Fruit fly (Drosophila melanogaster) whole organism, embryonic: ENCODE data around the gene ry.

Experiments used
- BEAF-32 ChIP-seq: fragments of 200-800 bp; sonication (Bioruptor generic); optimal IDR thresholded peaks from 3 replicates; lab custom pipeline; 2017; ENCODE audit warnings: missing biosample characterization, missing genetic modification characterization, mild to moderate bottlenecking, moderate library complexity, missing genetic modification reagents
- CG10147 ChIP-seq: fragments of 200-800 bp; sonication (Bioruptor generic); optimal IDR thresholded peaks from 2 replicates; lab custom pipeline; 2019; ENCODE audit warnings: missing biosample characterization, mild to moderate bottlenecking, missing genetic modification characterization, moderate library complexity
- CG10274 ChIP-seq: fragments of 200-800 bp; sonication (Bioruptor generic); optimal IDR thresholded peaks from 3 replicates; lab custom pipeline; 2017; ENCODE audit warnings: missing biosample characterization, mild to moderate bottlenecking, missing genetic modification characterization
- CG10543 ChIP-seq: fragments of 200-800 bp; sonication (Bioruptor generic); optimal IDR thresholded peaks from 3 replicates; lab custom pipeline; 2017; ENCODE audit warnings: missing biosample characterization, mild to moderate bottlenecking, missing genetic modification characterization, moderate library complexity
- CG11085 ChIP-seq: fragments of 200-800 bp; sonication (Bioruptor generic); IDR thresholded peaks from 2 replicates; pipeline ENCODE4 v1.3.6; 2022; ENCODE audit warnings: missing biosample characterization, missing genetic modification characterization
- CG11247 ChIP-seq: fragments of 200-800 bp; sonication (Bioruptor generic); IDR thresholded peaks from 2 replicates; pipeline ENCODE4 v1.3.6; 2022; ENCODE audit warnings: missing biosample characterization, missing genetic modification characterization
- CG11723 ChIP-seq: fragments of 200-800 bp; sonication (Bioruptor generic); optimal IDR thresholded peaks from 2 replicates; lab custom pipeline; 2017; ENCODE audit warnings: missing biosample characterization, mild to moderate bottlenecking, missing genetic modification characterization
- CG12236 ChIP-seq: fragments of 200-800 bp; sonication (Bioruptor generic); optimal IDR thresholded peaks from 2 replicates; lab custom pipeline; 2016; ENCODE audit warnings: missing biosample characterization, missing genetic modification characterization
- CG13775 ChIP-seq: fragments of 200-800 bp; sonication (Bioruptor generic); optimal IDR thresholded peaks from 3 replicates; lab custom pipeline; 2017; ENCODE audit warnings: missing biosample characterization, mild to moderate bottlenecking, missing genetic modification characterization
- CG14667 ChIP-seq: fragments of 200-800 bp; sonication (Bioruptor generic); IDR thresholded peaks from 2 replicates; pipeline ENCODE4 v1.3.6; 2022; ENCODE audit warnings: missing biosample characterization, missing genetic modification characterization
- CG14860 ChIP-seq: fragments of 200-800 bp; sonication (Bioruptor generic); IDR thresholded peaks from 3 replicates; pipeline ENCODE4 v1.3.6; 2022; ENCODE audit warnings: missing biosample characterization, missing genetic modification characterization; ENCODE audit not compliant: partially characterized antibody
- CG15479 ChIP-seq: fragments of 200-800 bp; sonication (Bioruptor generic); optimal IDR thresholded peaks from 3 replicates; lab custom pipeline; 2019; ENCODE audit warnings: missing biosample characterization, mild to moderate bottlenecking, missing genetic modification characterization, moderate library complexity
- CG17829 ChIP-seq: fragments of 200-800 bp; optimal IDR thresholded peaks from 2 replicates; lab custom pipeline; 2019; ENCODE audit warnings: missing biosample characterization, mild to moderate bottlenecking, missing genetic modification characterization, moderate library complexity
- CG31365 ChIP-seq: fragments of 200-800 bp; sonication (Bioruptor generic); optimal IDR thresholded peaks from 2 replicates; lab custom pipeline; 2018; ENCODE audit warnings: missing biosample characterization, mild to moderate bottlenecking, missing genetic modification characterization
- CG31388 ChIP-seq: fragments of 200-800 bp; sonication (Bioruptor generic); optimal IDR thresholded peaks from 2 replicates; lab custom pipeline; 2016; ENCODE audit warnings: missing biosample characterization, missing genetic modification characterization
- CG34376 ChIP-seq: fragments of 200-800 bp; sonication (Bioruptor generic); optimal IDR thresholded peaks from 2 replicates; lab custom pipeline; 2018; ENCODE audit warnings: missing biosample characterization, mild to moderate bottlenecking, missing genetic modification characterization
- CG4617 ChIP-seq: fragments of 200-800 bp; sonication (Bioruptor generic); optimal IDR thresholded peaks from 3 replicates; lab custom pipeline; 2016; ENCODE audit warnings: missing biosample characterization, missing genetic modification characterization, borderline replicate concordance
- CG6175 ChIP-seq: fragments of 200-800 bp; sonication (Bioruptor generic); IDR thresholded peaks from 3 replicates; pipeline ENCODE4 v1.3.6; 2022; ENCODE audit warnings: missing biosample characterization, missing genetic modification characterization
- CG6791 ChIP-seq: fragments of 200-800 bp; sonication (Bioruptor generic); IDR thresholded peaks from 3 replicates; pipeline ENCODE4 v1.3.6; 2022; ENCODE audit warnings: missing biosample characterization, missing genetic modification characterization; ENCODE audit not compliant: partially characterized antibody
- CG6813 ChIP-seq: fragments of 200-800 bp; sonication (Bioruptor generic); optimal IDR thresholded peaks from 2 replicates; lab custom pipeline; 2017; ENCODE audit warnings: missing biosample characterization, missing genetic modification characterization, mild to moderate bottlenecking, moderate library complexity, missing genetic modification reagents
- CG7372 ChIP-seq: fragments of 200-800 bp; sonication (Bioruptor generic); IDR thresholded peaks from 2 replicates; pipeline ENCODE4 v1.3.6; 2022; ENCODE audit warnings: missing biosample characterization, missing genetic modification characterization
- CG7556 ChIP-seq: fragments of 200-800 bp; sonication (Bioruptor generic); optimal IDR thresholded peaks from 2 replicates; lab custom pipeline; 2017; ENCODE audit warnings: missing biosample characterization, mild to moderate bottlenecking, missing genetic modification characterization
- Camta ChIP-seq: fragments of 200-800 bp; sonication (Bioruptor generic); optimal IDR thresholded peaks from 2 replicates; lab custom pipeline; 2016; ENCODE audit warnings: missing biosample characterization, missing genetic modification characterization
- HmgD ChIP-seq: fragments of 200-800 bp; sonication (Bioruptor generic); optimal IDR thresholded peaks from 3 replicates; lab custom pipeline; 2016; ENCODE audit warnings: missing biosample characterization, missing genetic modification characterization
- HmgZ ChIP-seq: fragments of 200-800 bp; sonication (Bioruptor generic); optimal IDR thresholded peaks from 2 replicates; lab custom pipeline; 2018; ENCODE audit warnings: missing biosample characterization, mild to moderate bottlenecking, missing genetic modification characterization
- Hr3 ChIP-seq: fragments of 200-800 bp; sonication (Bioruptor generic); optimal IDR thresholded peaks from 3 replicates; lab custom pipeline; 2016; ENCODE audit warnings: missing biosample characterization, missing genetic modification characterization
- MBD-R2 ChIP-seq: fragments of 200-800 bp; sonication (Bioruptor generic); IDR thresholded peaks from 2 replicates; pipeline ENCODE4 v1.3.6; 2022; ENCODE audit warnings: missing biosample characterization, missing genetic modification characterization
- Oaz ChIP-seq: fragments of 200-800 bp; sonication (Bioruptor generic); IDR thresholded peaks from 2 replicates; pipeline ENCODE4 v1.3.6; 2022; ENCODE audit warnings: missing biosample characterization, missing genetic modification characterization
- Rfx ChIP-seq: fragments of 200-800 bp; sonication (Bioruptor generic); IDR thresholded peaks from 2 replicates; pipeline ENCODE4 v1.3.6; 2022; ENCODE audit warnings: missing biosample characterization, missing genetic modification characterization
- Side ChIP-seq: fragments of 200-800 bp; sonication (Bioruptor generic); optimal IDR thresholded peaks from 2 replicates; lab custom pipeline; 2016; ENCODE audit warnings: missing biosample characterization, missing genetic modification characterization
- amos ChIP-seq: fragments of 200-800 bp; sonication (Bioruptor generic); IDR thresholded peaks from 2 replicates; pipeline ENCODE4 v1.3.6; 2022; ENCODE audit warnings: missing biosample characterization, missing genetic modification characterization; ENCODE audit not compliant: partially characterized antibody
- aop ChIP-seq: fragments of 200-800 bp; sonication (Bioruptor generic); IDR thresholded peaks from 2 replicates; pipeline ENCODE4 v1.3.6; 2022; ENCODE audit warnings: missing biosample characterization, missing genetic modification characterization
- ara ChIP-seq: fragments of 200-800 bp; sonication (Bioruptor generic); IDR thresholded peaks from 2 replicates; pipeline ENCODE4 v1.3.6; 2022; ENCODE audit warnings: missing biosample characterization, missing genetic modification characterization
- az2 ChIP-seq: fragments of 200-800 bp; sonication (Bioruptor generic); optimal IDR thresholded peaks from 3 replicates; lab custom pipeline; 2016; ENCODE audit warnings: missing biosample characterization, missing genetic modification characterization
- bcd ChIP-seq: fragments of 200-800 bp; sonication (Bioruptor generic); optimal IDR thresholded peaks from 2 replicates; lab custom pipeline; 2017; ENCODE audit warnings: missing biosample characterization, mild to moderate bottlenecking, missing genetic modification characterization
- chif ChIP-seq, 2 experiments: fragments of 200-800 bp; sonication (Bioruptor generic); optimal IDR thresholded peaks; 3 replicates each; lab custom pipeline; 2016; ENCODE audit warnings: missing biosample characterization in 2 of 2, missing genetic modification characterization in 2 of 2
- dmrt99B ChIP-seq: fragments of 200-800 bp; sonication (Bioruptor generic); optimal IDR thresholded peaks from 2 replicates; lab custom pipeline; 2018; ENCODE audit warnings: missing biosample characterization, mild to moderate bottlenecking, missing genetic modification characterization, moderate library complexity
- exex ChIP-seq: fragments of 200-800 bp; sonication (Bioruptor generic); optimal IDR thresholded peaks from 4 replicates; lab custom pipeline; 2018; ENCODE audit warnings: missing biosample characterization, mild to moderate bottlenecking, missing genetic modification characterization, moderate library complexity
- gsb-n ChIP-seq: fragments of 200-800 bp; sonication (Bioruptor generic); optimal IDR thresholded peaks from 3 replicates; lab custom pipeline; 2018; ENCODE audit warnings: missing biosample characterization, mild to moderate bottlenecking, missing genetic modification characterization
- hth ChIP-seq: fragments of >200 bp; optimal IDR thresholded peaks from 2 replicates; lab custom pipeline; 2017; ENCODE audit warnings: inconsistent platforms
- lab ChIP-seq: fragments of 200-800 bp; sonication (Bioruptor generic); optimal IDR thresholded peaks from 3 replicates; lab custom pipeline; 2017; ENCODE audit warnings: missing biosample characterization, missing genetic modification characterization, mild to moderate bottlenecking, moderate library complexity, missing genetic modification reagents
- lbe ChIP-seq: fragments of 200-800 bp; sonication (Bioruptor generic); optimal IDR thresholded peaks from 2 replicates; lab custom pipeline; 2016; ENCODE audit warnings: missing biosample characterization, mild to moderate bottlenecking, missing genetic modification characterization
- pan ChIP-seq, 4 experiments: fragments of >200 bp in 3 of 4; fragments of 200-800 bp in 1 of 4; sonication (Bioruptor generic) in 1 of 4; optimal IDR thresholded peaks in 3 of 4; IDR thresholded peaks in 1 of 4; 2 replicates each; pipeline versions ENCODE4 v1.3.6 to Lab custom; 2017 to 2022; ENCODE audit warnings: missing biosample characterization in 2 of 4, missing genetic modification characterization in 2 of 4, mixed read lengths in 1 of 4
- ro ChIP-seq: fragments of 200-800 bp; sonication (Bioruptor generic); IDR thresholded peaks from 2 replicates; pipeline ENCODE4 v1.3.6; 2022; ENCODE audit warnings: missing biosample characterization, missing genetic modification characterization
- tio ChIP-seq: fragments of 200-800 bp; sonication (Bioruptor generic); optimal IDR thresholded peaks from 2 replicates; lab custom pipeline; 2017; ENCODE audit warnings: missing biosample characterization, missing genetic modification characterization, inconsistent platforms
- trem ChIP-seq: fragments of 200-800 bp; optimal IDR thresholded peaks from 3 replicates; lab custom pipeline; 2019; ENCODE audit warnings: missing biosample characterization, mild to moderate bottlenecking, missing genetic modification characterization, moderate library complexity
- twi ChIP-seq: fragments of 200-800 bp; optimal IDR thresholded peaks from 2 replicates; lab custom pipeline; 2019; ENCODE audit warnings: missing biosample characterization, mild to moderate bottlenecking, missing genetic modification characterization, moderate library complexity
- unpg ChIP-seq: fragments of 200-800 bp; sonication (Bioruptor generic); optimal IDR thresholded peaks from 3 replicates; lab custom pipeline; 2018; ENCODE audit warnings: missing biosample characterization, mild to moderate bottlenecking, missing genetic modification characterization, moderate library complexity

ry gene

dm6 chr3R:13030257-13031173 is 1.8 kb upstream of the ry start, which contains the start of the genes CG46281 and CG46280:
CG46281 (minus strand) TSS chr3R:13030307.
CG46280 (minus strand) TSS chr3R:13030659.
- TF ChIP-seq CG4617 (GFP tag; lab: Kevin White, UChicago) (peak; percentile 76), CG31388 (GFP tag; lab: Kevin White, UChicago) (no peak), CG6791 (GFP tag; lab: Robert Waterston, UW) (peak; percentile 54; the same call in 2 of the 3 replicates), ara (GFP tag; lab: Robert Waterston, UW) (no peak), BEAF-32 (GFP tag; lab: Kevin White, UChicago) (peak; percentile 68), Camta (GFP tag; lab: Kevin White, UChicago) (peak; percentile 24), hth (lab: Kevin White, UChicago) (no peak), CG7372 (GFP tag; lab: Robert Waterston, UW) (no peak), CG13775 (GFP tag; lab: Kevin White, UChicago) (peak; percentile 30), ro (GFP tag; lab: Robert Waterston, UW) (no peak), CG14860 (GFP tag; lab: Robert Waterston, UW) (peak; percentile 32; the same call in 1 of the 3 replicates), dmrt99B (tag; lab: Kevin White, UChicago) (no peak), bcd (GFP tag; lab: Kevin White, UChicago) (no peak), CG6175 (no peak), lab (GFP tag; lab: Kevin White, UChicago) (no peak), CG10147 (no peak), Side (peak; percentile 29), CG34376 (GFP tag; lab: Kevin White, UChicago) (no peak), tio (GFP tag; lab: Kevin White, UChicago) (no peak), gsb-n (tag; lab: Kevin White, UChicago) (no peak), MBD-R2 (GFP tag; lab: Robert Waterston, UW) (peak; percentile 66), CG10274 (GFP tag; lab: Kevin White, UChicago) (no peak), CG11723 (no peak), CG7556 (no peak), CG14667 (GFP tag; lab: Robert Waterston, UW) (no peak), aop (no peak), Rfx (GFP tag; lab: Robert Waterston, UW) (no peak), exex (no peak), chif (GFP tag; optimal IDR thresholded peaks at IDR 0.05; lab: Kevin White, UChicago) (peak in 1 of 2 experiments; percentile 38), twi (no peak), CG10543 (GFP tag; lab: Kevin White, UChicago) (no peak), trem (tag; lab: Kevin White, UChicago) (peak; percentile 76), Oaz (GFP tag; lab: Robert Waterston, UW) (no peak), CG17829 (tag; lab: Kevin White, UChicago) (peak; percentile 66), amos (GFP tag; lab: Robert Waterston, UW) (peak; percentile 39; the same call in 1 of the 2 replicates), Hr3 (GFP tag; lab: Kevin White, UChicago) (peak; percentile 24), CG31365 (tag; lab: Kevin White, UChicago) (no peak), CG12236 (GFP tag; lab: Kevin White, UChicago) (no peak), unpg (GFP tag; lab: Kevin White, UChicago) (no peak), az2 (GFP tag; lab: Kevin White, UChicago) (no peak), CG6813 (no peak), lbe (GFP tag; lab: Kevin White, UChicago) (peak; percentile 15), CG11085 (GFP tag; lab: Robert Waterston, UW) (no peak), HmgD (no peak), pan (optimal IDR thresholded peaks at IDR 0.05; lab: Kevin White, UChicago) (no peak), pan (GFP tag; optimal IDR thresholded peaks at IDR 0.05 in 1 of 2, IDR thresholded peaks at IDR 0.05 in 1 of 2) (no peak), CG15479 (GFP tag; lab: Kevin White, UChicago) (no peak), CG11247 (GFP tag; lab: Robert Waterston, UW) (no peak), HmgZ (tag; lab: Kevin White, UChicago) (peak; percentile 35)
